Worm (Caenorhabditis elegans): ENCODE measurements around the gene F12E12.1.

DNA sequence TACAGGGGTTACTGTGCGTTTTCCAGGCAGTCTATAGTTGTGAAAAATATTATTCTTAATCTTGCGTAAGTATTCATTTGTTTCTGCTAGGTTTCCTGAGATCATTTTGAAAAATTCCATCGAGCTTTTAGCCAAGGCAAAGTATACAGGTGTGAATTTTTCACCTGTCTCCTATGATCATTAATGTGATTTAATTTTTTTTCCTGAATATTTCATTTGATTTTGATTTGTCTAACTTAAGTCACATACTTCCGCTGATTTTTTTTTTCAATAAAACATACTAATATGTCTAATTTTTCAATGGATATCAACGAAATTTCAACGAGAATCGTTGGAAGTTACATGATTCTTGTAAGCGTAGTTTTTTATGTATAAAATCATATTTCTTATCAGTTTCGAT lies 36.4 kb upstream of the F12E12.1 start, which contains the start of gene srx-108:
- no peak for TF ChIP-seq lin-39 (tag; optimal IDR thresholded peaks at IDR 0.05)
- no peak for TF ChIP-seq ztf-11 (tag; optimal IDR thresholded peaks at IDR 0.05)
- no peak for TF ChIP-seq snpc-4 (tag; optimal IDR thresholded peaks at IDR 0.05)
- TF ChIP-seq dmd-4 (tag; optimal IDR thresholded peaks at IDR 0.05): no peak
- TF ChIP-seq elt-3 (tag; optimal IDR thresholded peaks at IDR 0.05): no peak
- no peak for TF ChIP-seq lsy-2 (tag; optimal IDR thresholded peaks at IDR 0.05)
- no peak for TF ChIP-seq unc-62 (GFP tag; optimal IDR thresholded peaks at IDR 0.05)
- TF ChIP-seq unc-55 (GFP tag; optimal IDR thresholded peaks at IDR 0.05): no peak

Measured in whole organism, L2 larva.